Fruit fly (Drosophila melanogaster) whole organism, prepupa: ENCODE results near the gene mnb.
"Not testable (repeated sequence)": the region's sequence is repeated elsewhere in the genome, so short reads cannot be mapped to it uniquely, and the experiment has no call there.

Experiments used
- Blimp-1 ChIP-seq: fragments of 200-800 bp; sonication (Bioruptor generic); optimal IDR thresholded peaks from 3 replicates; lab custom pipeline; 2017; ENCODE audit warnings: missing biosample characterization, missing genetic modification characterization, mild to moderate bottlenecking, moderate library complexity, missing genetic modification reagents
- CG10631 ChIP-seq: fragments of 200-800 bp; sonication (Bioruptor generic); optimal IDR thresholded peaks from 2 replicates; lab custom pipeline; 2016; ENCODE audit warnings: missing biosample characterization, missing genetic modification characterization
- CG11902 ChIP-seq: fragments of 200-800 bp; sonication (Bioruptor generic); optimal IDR thresholded peaks from 3 replicates; lab custom pipeline; 2016; ENCODE audit warnings: missing biosample characterization, missing genetic modification characterization
- CG3032 ChIP-seq: fragments of 200-800 bp; optimal IDR thresholded peaks from 2 replicates; lab custom pipeline; 2019; ENCODE audit warnings: missing biosample characterization, mild to moderate bottlenecking, missing genetic modification characterization, moderate library complexity
- CG31627 ChIP-seq: fragments of 200-800 bp; sonication (Bioruptor generic); optimal IDR thresholded peaks from 3 replicates; lab custom pipeline; 2016; ENCODE audit warnings: missing biosample characterization, missing genetic modification characterization
- CG34406 ChIP-seq: fragments of 200-800 bp; sonication (Bioruptor generic); optimal IDR thresholded peaks from 3 replicates; lab custom pipeline; 2016; ENCODE audit warnings: missing biosample characterization, missing genetic modification characterization
- CG8119 ChIP-seq: fragments of 200-800 bp; sonication (Bioruptor generic); IDR thresholded peaks from 3 replicates; pipeline ENCODE4 v1.3.6; 2022; ENCODE audit warnings: missing biosample characterization, missing genetic modification characterization
- Eip78C ChIP-seq: fragments of 200-800 bp; sonication (Bioruptor generic); peaks from one replicate; lab custom pipeline; 2016; ENCODE audit warnings: missing biosample characterization, missing genetic modification characterization
- Gug ChIP-seq: fragments of 200-800 bp; sonication (Bioruptor generic); IDR thresholded peaks from 2 replicates; pipeline ENCODE4 v1.3.6; 2022; ENCODE audit warnings: missing biosample characterization, missing genetic modification characterization
- Hr39 ChIP-seq: fragments of 200-800 bp; sonication (Bioruptor generic); optimal IDR thresholded peaks from 2 replicates; lab custom pipeline; 2016; ENCODE audit warnings: missing biosample characterization, missing genetic modification characterization
- OdsH ChIP-seq: fragments of 200-800 bp; sonication (Bioruptor generic); optimal IDR thresholded peaks from 3 replicates; lab custom pipeline; 2016; ENCODE audit warnings: missing biosample characterization, missing genetic modification characterization
- fd59A ChIP-seq: fragments of 200-800 bp; sonication (Bioruptor generic); optimal IDR thresholded peaks from 2 replicates; lab custom pipeline; 2017; ENCODE audit warnings: missing biosample characterization, mild to moderate bottlenecking, missing genetic modification characterization, missing genetic modification reagents
- pdm3 ChIP-seq: fragments of 200-800 bp; sonication (Bioruptor generic); optimal IDR thresholded peaks from 3 replicates; lab custom pipeline; 2016; ENCODE audit warnings: missing biosample characterization, missing genetic modification characterization

dm6 chrX:17889247-17889646 is 2.2 kb upstream of the mnb start, which contains the start of gene Gss1:
- TF ChIP-seq CG31627 (GFP tag; lab: Kevin White, UChicago); fd59A (GFP tag; lab: Kevin White, UChicago); Eip78C (GFP tag; lab: Kevin White, UChicago); Blimp-1 (GFP tag; lab: Kevin White, UChicago); CG10631 (GFP tag; lab: Kevin White, UChicago); OdsH (GFP tag; lab: Kevin White, UChicago); Hr39 (GFP tag; lab: Kevin White, UChicago); CG34406 (GFP tag; lab: Kevin White, UChicago); CG11902 (GFP tag; lab: Kevin White, UChicago); CG3032 (tag; lab: Kevin White, UChicago); pdm3 (GFP tag; lab: Kevin White, UChicago); Gug (GFP tag; lab: Robert Waterston, UW); CG8119 (GFP tag; lab: Robert Waterston, UW): not testable (repeated sequence)
